Fruit fly (Drosophila melanogaster) whole organism, prepupa: ENCODE data around the gene SP555.

ENCODE experiments used
- CG34406 ChIP-seq: fragments of 200-800 bp; sonication (Bioruptor generic); optimal IDR thresholded peaks from 3 replicates; lab custom pipeline; 2016; ENCODE audit warnings: missing biosample characterization, missing genetic modification characterization
- CG6276 ChIP-seq: fragments of 200-800 bp; sonication (Bioruptor generic); optimal IDR thresholded peaks from 2 replicates; lab custom pipeline; 2017; ENCODE audit warnings: missing biosample characterization, mild to moderate bottlenecking, missing genetic modification characterization
- CG8632 ChIP-seq: fragments of 200-800 bp; sonication (Bioruptor generic); optimal IDR thresholded peaks from 3 replicates; lab custom pipeline; 2016; ENCODE audit warnings: missing biosample characterization, missing genetic modification characterization
- Hr4 ChIP-seq: fragments of 200-800 bp; sonication (Bioruptor generic); optimal IDR thresholded peaks from 3 replicates; lab custom pipeline; 2016; ENCODE audit warnings: missing biosample characterization, missing genetic modification characterization
- Sox102F ChIP-seq: fragments of 200-800 bp; sonication (Bioruptor generic); optimal IDR thresholded peaks from 2 replicates; lab custom pipeline; 2016; ENCODE audit warnings: missing biosample characterization, mild to moderate bottlenecking, missing genetic modification characterization
- Sox14 ChIP-seq: fragments of 200-800 bp; sonication (Bioruptor generic); optimal IDR thresholded peaks from 3 replicates; lab custom pipeline; 2016; ENCODE audit warnings: missing biosample characterization, missing genetic modification characterization
- dsx ChIP-seq: fragments of 200-800 bp; optimal IDR thresholded peaks from 3 replicates; lab custom pipeline; 2019; ENCODE audit warnings: missing biosample characterization, mild to moderate bottlenecking, missing genetic modification characterization, moderate library complexity; ENCODE audit not compliant: poor library complexity, severe bottlenecking
- fkh ChIP-seq: fragments of 200-800 bp; sonication (Bioruptor generic); optimal IDR thresholded peaks from 3 replicates; lab custom pipeline; 2017; ENCODE audit warnings: missing biosample characterization, mild to moderate bottlenecking, missing genetic modification characterization, moderate library complexity
- lz ChIP-seq: fragments of 200-800 bp; sonication (Bioruptor generic); optimal IDR thresholded peaks from 3 replicates; lab custom pipeline; 2016; ENCODE audit warnings: missing biosample characterization, missing genetic modification characterization
- salr ChIP-seq, 2 experiments: fragments of 200-800 bp; sonication (Bioruptor generic); optimal IDR thresholded peaks; 3 replicates each; lab custom pipeline; 2016 to 2018; ENCODE audit warnings: missing biosample characterization in 2 of 2, missing genetic modification characterization in 2 of 2, mild to moderate bottlenecking in 1 of 2

- TF ChIP-seq CG8632 (GFP tag; lab: Kevin White, UChicago) (peak; percentile 63), Sox14 (GFP tag; lab: Kevin White, UChicago) (peak; percentile 71), salr (GFP tag; optimal IDR thresholded peaks at IDR 0.05; lab: Kevin White, UChicago) (peak; percentile 54 to 64), dsx (no peak), lz (peak; percentile 62), fkh (peak; percentile 15), CG34406 (peak; percentile 47), Hr4 (GFP tag; lab: Kevin White, UChicago) (peak; percentile 87), Sox102F (GFP tag; lab: Kevin White, UChicago) (peak; percentile 59), CG6276 (GFP tag; lab: Kevin White, UChicago) (peak; percentile 73)
Observed at dm6 chr2L:4999389-5000032, 38.0 kb upstream of the SP555 start.
